Worm (Caenorhabditis elegans) whole organism, L4/young adult: ENCODE measurements around the gene srab-21.

Source experiments
- W03F9.2 ChIP-seq: fragments of 150-350 bp; optimal IDR thresholded peaks from 2 replicates; lab custom pipeline; 2014; ENCODE audit warnings: missing biosample characterization, missing genetic modification characterization
- him-1 ChIP-seq: sonication (generic microtip); optimal IDR thresholded peaks from 2 replicates; lab custom pipeline; 2016; ENCODE audit warnings: missing genotype, missing genetic modification reagents, missing genetic modification characterization, missing compliant biosample characterization

ce11 chrV:3452489-3452888, 28.2 kb upstream of the srab-21 start:
- TF ChIP-seq W03F9.2 (tag; lab: Kevin White, UChicago) (no peak), him-1 (tag; lab: Kevin White, UChicago) (no peak)
